Worm (Caenorhabditis elegans) whole organism, L1 larva: Measurements from ENCODE around the gene his-24.

Experiments
- C04F5.9 ChIP-seq: sonication (generic microtip); optimal IDR thresholded peaks from 2 replicates; lab custom pipeline; 2016; ENCODE audit warnings: missing genetic modification characterization, missing compliant biosample characterization
- C16A3.4 ChIP-seq: fragments of 150-350 bp; optimal IDR thresholded peaks from 2 replicates; lab custom pipeline; 2014; ENCODE audit warnings: missing biosample characterization, missing genetic modification characterization
- C34B4.2 ChIP-seq: sonication (generic microtip); optimal IDR thresholded peaks from 2 replicates; lab custom pipeline; 2017; ENCODE audit warnings: mild to moderate bottlenecking, missing genetic modification characterization, missing compliant biosample characterization
- F16B12.6 ChIP-seq: fragments of 150-350 bp; optimal IDR thresholded peaks from 2 replicates; lab custom pipeline; 2014; ENCODE audit warnings: missing biosample characterization, missing genetic modification characterization
- Y116A8C.19 ChIP-seq: sonication (generic microtip); optimal IDR thresholded peaks from 2 replicates; lab custom pipeline; 2016; ENCODE audit warnings: missing compliant biosample characterization, missing genetic modification characterization, borderline replicate concordance
- alr-1 ChIP-seq: fragments of 200-800 bp; sonication (Bioruptor generic); optimal IDR thresholded peaks from 2 replicates; lab custom pipeline; 2018; ENCODE audit warnings: borderline replicate concordance, mild to moderate bottlenecking, missing genetic modification characterization, missing compliant biosample characterization
- aly-2 ChIP-seq: fragments of 150-350 bp; optimal IDR thresholded peaks from 2 replicates; lab custom pipeline; 2014; ENCODE audit warnings: missing biosample characterization, missing genetic modification characterization
- ama-1 ChIP-seq: fragments of 150-350 bp; optimal IDR thresholded peaks from 2 replicates; lab custom pipeline; 2014
- blmp-1 ChIP-seq: fragments of 150-350 bp; optimal IDR thresholded peaks from 2 replicates; lab custom pipeline; 2014; ENCODE audit warnings: missing biosample characterization, missing genetic modification characterization
- ceh-63 ChIP-seq: fragments of 200-800 bp; sonication (Bioruptor generic); optimal IDR thresholded peaks from 2 replicates; lab custom pipeline; 2018; ENCODE audit warnings: mild to moderate bottlenecking, missing genetic modification characterization, missing compliant biosample characterization
- ceh-88 ChIP-seq: fragments of 200-800 bp; sonication (Bioruptor generic); IDR thresholded peaks from 2 replicates; pipeline ENCODE4 v1.3.6; 2022; ENCODE audit warnings: missing genetic modification characterization, missing compliant biosample characterization
- ceh-90 ChIP-seq: sonication (generic microtip); optimal IDR thresholded peaks from 2 replicates; lab custom pipeline; 2016; ENCODE audit warnings: missing genetic modification characterization, missing compliant biosample characterization
- efl-1 ChIP-seq, 4 experiments: fragments of 150-350 bp; optimal IDR thresholded peaks in 3 of 4; peaks in 1 of 4; 1 replicate in 1 of 4; 2 replicates in 3 of 4; lab custom pipeline; 2014; ENCODE audit warnings: missing biosample characterization in 2 of 4, missing genetic modification characterization in 2 of 4, missing genetic modification reagents in 2 of 4
- egl-27 ChIP-seq, 2 experiments: fragments of 150-350 bp in 1 of 2; sonication (generic microtip); optimal IDR thresholded peaks; 3 replicates each; lab custom pipeline; 2017 to 2018; ENCODE audit warnings: missing biosample characterization in 2 of 2, missing genetic modification characterization in 2 of 2, missing genetic modification reagents in 2 of 2
- elt-2 ChIP-seq: sonication (generic microtip); optimal IDR thresholded peaks from 2 replicates; lab custom pipeline; 2016; ENCODE audit warnings: missing genetic modification characterization, mild to moderate bottlenecking, inconsistent platforms, missing compliant biosample characterization, missing genetic modification reagents
- fkh-4 ChIP-seq: sonication (generic microtip); optimal IDR thresholded peaks from 2 replicates; lab custom pipeline; 2016; ENCODE audit warnings: missing compliant biosample characterization, missing genetic modification characterization, borderline replicate concordance
- fkh-8 ChIP-seq: sonication (generic microtip); optimal IDR thresholded peaks from 2 replicates; lab custom pipeline; 2016; ENCODE audit warnings: mild to moderate bottlenecking, missing genetic modification characterization, missing compliant biosample characterization
- fos-1 ChIP-seq: fragments of 150-350 bp; optimal IDR thresholded peaks from 2 replicates; lab custom pipeline; 2014; ENCODE audit warnings: missing biosample characterization, missing genetic modification characterization
- grh-1 ChIP-seq: fragments of 200-800 bp; sonication (Bioruptor generic); IDR thresholded peaks from 2 replicates; pipeline ENCODE4 v1.3.6; 2022; ENCODE audit warnings: missing genetic modification reagents, missing genetic modification characterization, missing compliant biosample characterization
- hlh-17 ChIP-seq: fragments of 200-800 bp; sonication (Bioruptor generic); optimal IDR thresholded peaks from 2 replicates; lab custom pipeline; 2018; ENCODE audit warnings: missing genetic modification characterization, mild to moderate bottlenecking, missing compliant biosample characterization, moderate library complexity, borderline replicate concordance
- isw-1 ChIP-seq: fragments of 200-800 bp; sonication (Bioruptor generic); IDR thresholded peaks from 2 replicates; pipeline ENCODE4 v1.3.6; 2022; ENCODE audit warnings: missing genetic modification characterization, missing compliant biosample characterization
- jun-1 ChIP-seq: fragments of 150-350 bp; optimal IDR thresholded peaks from 2 replicates; lab custom pipeline; 2014; ENCODE audit warnings: missing biosample characterization, missing genetic modification reagents, missing genetic modification characterization
- lin-14 ChIP-seq: fragments of 200-800 bp; sonication (Bioruptor generic); optimal IDR thresholded peaks from 2 replicates; lab custom pipeline; 2018; ENCODE audit warnings: mild to moderate bottlenecking, missing genetic modification characterization, moderate library complexity, missing compliant biosample characterization
- lir-3 ChIP-seq: sonication (generic microtip); optimal IDR thresholded peaks from 2 replicates; lab custom pipeline; 2016; ENCODE audit warnings: mild to moderate bottlenecking, missing genetic modification characterization, moderate library complexity, missing compliant biosample characterization; ENCODE audit not compliant: poor library complexity
- mab-9 ChIP-seq: fragments of 200-800 bp; sonication (Bioruptor generic); IDR thresholded peaks from 2 replicates; pipeline ENCODE4 v1.3.6; 2022; ENCODE audit warnings: missing genetic modification reagents, missing genetic modification characterization, missing compliant biosample characterization
- mdl-1 ChIP-seq, 2 experiments: fragments of 150-350 bp; optimal IDR thresholded peaks; 2 replicates each; lab custom pipeline; 2014 to 2017; ENCODE audit warnings: missing biosample characterization in 2 of 2, missing genetic modification characterization in 2 of 2, inconsistent platforms in 1 of 2
- nhr-11 ChIP-seq: fragments of 150-350 bp; optimal IDR thresholded peaks from 2 replicates; lab custom pipeline; 2014; ENCODE audit warnings: missing biosample characterization, missing genetic modification characterization
- nhr-20 ChIP-seq: sonication (generic microtip); optimal IDR thresholded peaks from 2 replicates; lab custom pipeline; 2016; ENCODE audit warnings: mild to moderate bottlenecking, missing genetic modification characterization, missing compliant biosample characterization
- nhr-28 ChIP-seq: fragments of 150-350 bp; optimal IDR thresholded peaks from 2 replicates; lab custom pipeline; 2014; ENCODE audit warnings: missing biosample characterization, missing genetic modification characterization
- nhr-71 ChIP-seq: sonication (generic microtip); optimal IDR thresholded peaks from 2 replicates; lab custom pipeline; 2016; ENCODE audit warnings: mild to moderate bottlenecking, missing genetic modification characterization, moderate library complexity, missing compliant biosample characterization
- nhr-77 ChIP-seq: fragments of 150-350 bp; optimal IDR thresholded peaks from 2 replicates; lab custom pipeline; 2014; ENCODE audit warnings: missing biosample characterization, missing genetic modification characterization
- nhr-84 ChIP-seq: sonication (generic microtip); optimal IDR thresholded peaks from 2 replicates; lab custom pipeline; 2017; ENCODE audit warnings: missing biosample characterization, missing genetic modification characterization
- nhr-85 ChIP-seq: sonication (generic microtip); peaks from one replicate; lab custom pipeline; 2016; ENCODE audit warnings: missing genetic modification characterization, inconsistent platforms, missing compliant biosample characterization
- nhr-90 ChIP-seq: sonication (generic microtip); optimal IDR thresholded peaks from 2 replicates; lab custom pipeline; 2016; ENCODE audit warnings: mild to moderate bottlenecking, missing genetic modification characterization, missing compliant biosample characterization; ENCODE audit not compliant: poor library complexity
- pax-3 ChIP-seq: fragments of 200-800 bp; sonication (Bioruptor generic); optimal IDR thresholded peaks from 2 replicates; lab custom pipeline; 2018; ENCODE audit warnings: mild to moderate bottlenecking, missing genetic modification characterization, moderate library complexity, missing compliant biosample characterization
- pqm-1 ChIP-seq: sonication (generic microtip); optimal IDR thresholded peaks from 3 replicates; lab custom pipeline; 2017; ENCODE audit warnings: missing biosample characterization, missing genetic modification characterization
- rnt-1 ChIP-seq: sonication (generic microtip); optimal IDR thresholded peaks from 2 replicates; lab custom pipeline; 2016; ENCODE audit warnings: mild to moderate bottlenecking, missing genetic modification characterization, moderate library complexity, missing compliant biosample characterization
- skn-1 ChIP-seq: fragments of 150-350 bp; optimal IDR thresholded peaks from 2 replicates; lab custom pipeline; 2014; ENCODE audit warnings: missing biosample characterization, missing genetic modification characterization
- snpc-4 ChIP-seq: fragments of 150-350 bp; optimal IDR thresholded peaks from 2 replicates; lab custom pipeline; 2014; ENCODE audit warnings: missing biosample characterization, missing genetic modification characterization
- sox-4 ChIP-seq: sonication (generic microtip); optimal IDR thresholded peaks from 2 replicates; lab custom pipeline; 2016; ENCODE audit warnings: missing genetic modification characterization, missing compliant biosample characterization
- sptf-1 ChIP-seq: fragments of 150-350 bp; optimal IDR thresholded peaks from 2 replicates; lab custom pipeline; 2014; ENCODE audit warnings: missing biosample characterization, missing genetic modification characterization
- sup-37 ChIP-seq: fragments of 200-800 bp; sonication (Bioruptor generic); optimal IDR thresholded peaks from 2 replicates; lab custom pipeline; 2018; ENCODE audit warnings: mild to moderate bottlenecking, missing genetic modification characterization, missing compliant biosample characterization
- swsn-7 ChIP-seq: sonication (generic microtip); optimal IDR thresholded peaks from 2 replicates; lab custom pipeline; 2016; ENCODE audit warnings: missing genetic modification characterization, missing compliant biosample characterization
- tlp-1 ChIP-seq: fragments of 150-350 bp; optimal IDR thresholded peaks from 2 replicates; lab custom pipeline; 2014; ENCODE audit warnings: missing biosample characterization, missing genetic modification characterization
- unc-130 ChIP-seq: fragments of 150-350 bp; optimal IDR thresholded peaks from 2 replicates; lab custom pipeline; 2017; ENCODE audit warnings: missing biosample characterization, missing genetic modification characterization, inconsistent platforms
- unc-30 ChIP-seq: sonication (generic microtip); optimal IDR thresholded peaks from 2 replicates; lab custom pipeline; 2017; ENCODE audit warnings: missing biosample characterization, missing genetic modification characterization
- unc-62 ChIP-seq: fragments of 150-350 bp; optimal IDR thresholded peaks from 2 replicates; lab custom pipeline; 2014; ENCODE audit warnings: missing biosample characterization, missing genetic modification reagents, missing genetic modification characterization
- ztf-11 ChIP-seq, 2 experiments: sonication (generic microtip); optimal IDR thresholded peaks; 2 replicates each; lab custom pipeline; 2016 to 2017; ENCODE audit warnings: missing genetic modification characterization in 2 of 2, missing biosample characterization in 1 of 2, missing compliant biosample characterization in 1 of 2
- ztf-4 ChIP-seq: fragments of 150-350 bp; optimal IDR thresholded peaks from 2 replicates; lab custom pipeline; 2014; ENCODE audit warnings: missing biosample characterization, missing genetic modification characterization

The his-24 gene

DNA sequence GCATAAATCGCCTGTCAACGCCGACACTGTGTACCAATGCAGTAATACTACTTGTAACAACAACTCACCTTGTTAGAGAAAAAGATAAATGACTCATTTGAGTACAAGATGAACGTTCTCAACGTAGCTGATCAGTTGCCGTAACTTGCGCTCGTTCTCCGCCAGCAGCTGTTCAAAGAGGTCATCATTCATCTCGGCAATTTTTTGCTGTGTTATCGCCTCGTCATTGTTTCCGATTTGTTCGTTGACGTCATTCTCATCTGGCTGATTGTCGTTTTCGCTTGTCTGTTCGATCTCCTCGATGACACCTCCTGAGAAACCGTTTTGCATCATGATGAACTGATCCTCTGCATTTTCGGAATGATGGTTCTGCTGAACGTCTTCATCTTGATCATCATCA, 13.4 kb downstream of the his-24 start:
- TF ChIP-seq ama-1 (lab: Kevin White, UChicago) (no peak), grh-1 (GFP tag; lab: Robert Waterston, UW) (no peak), pqm-1 (tag; lab: Kevin White, UChicago) (no peak), sptf-1 (tag; lab: Kevin White, UChicago) (no peak), pax-3 (tag; lab: Kevin White, UChicago) (no peak), unc-62 (no peak), skn-1 (tag; lab: Kevin White, UChicago) (no peak), snpc-4 (no peak), blmp-1 (tag; lab: Kevin White, UChicago) (peak; percentile 40), nhr-71 (peak; percentile 34), ztf-11 (tag; optimal IDR thresholded peaks at IDR 0.05; lab: Kevin White, UChicago) (no peak), alr-1 (tag; lab: Kevin White, UChicago) (no peak), rnt-1 (tag; lab: Kevin White, UChicago) (peak; percentile 28), nhr-90 (tag; lab: Kevin White, UChicago) (no peak), fkh-8 (tag; lab: Kevin White, UChicago) (no peak), nhr-28 (no peak), lin-14 (GFP tag; lab: Kevin White, UChicago) (peak; percentile 47), isw-1 (GFP tag; lab: Robert Waterston, UW) (no peak), ceh-90 (tag; lab: Kevin White, UChicago) (no peak), ceh-88 (GFP tag; lab: Robert Waterston, UW) (no peak), efl-1 (optimal IDR thresholded peaks at IDR 0.05; lab: Kevin White, UChicago) (no peak), efl-1 (GFP tag; optimal IDR thresholded peaks at IDR 0.05 in 1 of 2; lab: Kevin White, UChicago) (no peak)

ce11 chrX:14503800-14504550, 14.1 kb downstream of the his-24 start, which contains the start of gene M163.1:
M163.1 (minus strand) TSS chrX:14503824.
- TF ChIP-seq nhr-85 (peak; percentile 73), mab-9 (no peak), C16A3.4 (no peak), aly-2 (no peak), swsn-7 (tag; lab: Kevin White, UChicago) (no peak), grh-1 (GFP tag; lab: Robert Waterston, UW) (0 out of 2 replicates have a peak, but pooled peaks have one; percentile 13), nhr-28 (no peak), rnt-1 (tag; lab: Kevin White, UChicago) (peak; percentile 22), fkh-4 (tag; lab: Kevin White, UChicago) (no peak), nhr-77 (tag; lab: Kevin White, UChicago) (no peak), unc-130 (peak; percentile 3), tlp-1 (tag; lab: Kevin White, UChicago) (no peak), F16B12.6 (tag; lab: Kevin White, UChicago) (no peak), lin-14 (GFP tag; lab: Kevin White, UChicago) (peak; percentile 53), C34B4.2 (tag; lab: Kevin White, UChicago) (no peak), jun-1 (tag; lab: Kevin White, UChicago) (no peak), nhr-11 (tag; lab: Kevin White, UChicago) (no peak), C04F5.9 (tag; lab: Kevin White, UChicago) (no peak), hlh-17 (GFP tag; lab: Kevin White, UChicago) (no peak), efl-1 (optimal IDR thresholded peaks at IDR 0.05; lab: Kevin White, UChicago) (no peak), efl-1 (GFP tag; optimal IDR thresholded peaks at IDR 0.05 in 1 of 2; lab: Kevin White, UChicago) (no peak), Y116A8C.19 (tag; lab: Kevin White, UChicago) (no peak), sup-37 (GFP tag; lab: Kevin White, UChicago) (no peak), egl-27 (tag; optimal IDR thresholded peaks at IDR 0.05; lab: Kevin White, UChicago) (no peak), sox-4 (no peak), ceh-63 (GFP tag; lab: Kevin White, UChicago) (no peak), lir-3 (no peak), nhr-20 (tag; lab: Kevin White, UChicago) (peak; percentile 52), elt-2 (tag; lab: Kevin White, UChicago) (peak; percentile 31), pax-3 (tag; lab: Kevin White, UChicago) (no peak), nhr-90 (tag; lab: Kevin White, UChicago) (no peak), nhr-84 (tag; lab: Kevin White, UChicago) (no peak), unc-62 (no peak), mdl-1 (tag; optimal IDR thresholded peaks at IDR 0.05; lab: Kevin White, UChicago) (no peak), fos-1 (no peak), unc-30 (no peak), ztf-4 (tag; lab: Kevin White, UChicago) (no peak)
